Worm (Caenorhabditis elegans) whole organism, L4 larva: ENCODE data around the gene jun-1.

Experiments
- aha-1 ChIP-seq: fragments of 150-350 bp; peaks from one replicate; lab custom pipeline; 2014; ENCODE audit warnings: missing biosample characterization, missing genetic modification characterization
- ceh-82 ChIP-seq: sonication (generic microtip); optimal IDR thresholded peaks from 2 replicates; lab custom pipeline; 2017; ENCODE audit warnings: missing biosample characterization, missing genetic modification characterization
- daf-19 ChIP-seq: fragments of 200-800 bp; sonication (Bioruptor generic); conservative IDR thresholded peaks from 2 replicates; pipeline ENCODE4 v1.3.6; 2022; ENCODE audit warnings: missing genetic modification characterization, missing compliant biosample characterization
- dmd-6 ChIP-seq: fragments of 200-800 bp; sonication (Bioruptor generic); IDR thresholded peaks from 2 replicates; pipeline ENCODE4 v1.3.6; 2022; ENCODE audit warnings: missing genetic modification reagents, missing genetic modification characterization, missing compliant biosample characterization
- dve-1 ChIP-seq: sonication (generic microtip); optimal IDR thresholded peaks from 2 replicates; lab custom pipeline; 2017; ENCODE audit warnings: antibody characterized with exemption, mild to moderate bottlenecking, missing genetic modification characterization, missing compliant biosample characterization; ENCODE audit not compliant: insufficient read depth
- lin-13 ChIP-seq: fragments of 150-350 bp; optimal IDR thresholded peaks from 2 replicates; lab custom pipeline; 2014; ENCODE audit warnings: missing biosample characterization, missing genetic modification reagents, missing genetic modification characterization
- lir-3 ChIP-seq: sonication (generic microtip); optimal IDR thresholded peaks from 2 replicates; lab custom pipeline; 2016; ENCODE audit warnings: mild to moderate bottlenecking, missing genetic modification characterization, missing compliant biosample characterization
- lsy-2 ChIP-seq, 2 experiments: fragments of 150-350 bp in 1 of 2; sonication (generic microtip) in 1 of 2; optimal IDR thresholded peaks; 2 replicates each; lab custom pipeline; 2014 to 2017; ENCODE audit warnings: missing biosample characterization in 2 of 2, missing genetic modification characterization in 2 of 2
- nhr-28 ChIP-seq: fragments of 150-350 bp; optimal IDR thresholded peaks from 2 replicates; lab custom pipeline; 2014; ENCODE audit warnings: missing biosample characterization, missing genetic modification characterization
- nhr-6 ChIP-seq: fragments of 150-350 bp; optimal IDR thresholded peaks from 2 replicates; lab custom pipeline; 2014; ENCODE audit warnings: missing biosample characterization, missing genetic modification characterization
- nhr-77 ChIP-seq: fragments of 150-350 bp; optimal IDR thresholded peaks from 2 replicates; lab custom pipeline; 2014; ENCODE audit warnings: missing biosample characterization, missing genetic modification characterization
- saeg-2 ChIP-seq: fragments of 200-800 bp; sonication (Bioruptor generic); IDR thresholded peaks from 2 replicates; pipeline ENCODE4 v1.3.6; 2022; ENCODE audit warnings: missing genetic modification reagents, missing genetic modification characterization, missing compliant biosample characterization
- skn-1 ChIP-seq: fragments of 150-350 bp; optimal IDR thresholded peaks from 2 replicates; lab custom pipeline; 2014; ENCODE audit warnings: missing biosample characterization, missing genetic modification characterization
- ztf-11 ChIP-seq: fragments of 150-350 bp; optimal IDR thresholded peaks from 2 replicates; lab custom pipeline; 2014; ENCODE audit warnings: missing biosample characterization, missing genetic modification characterization

ce11 chrII:9072769-9073168, 40.2 kb upstream of the jun-1 start:
- TF ChIP-seq aha-1 (no peak), daf-19 (GFP tag; lab: Robert Waterston, UW) (no peak), dve-1 (no peak), saeg-2 (GFP tag; lab: Robert Waterston, UW) (no peak), ceh-82 (tag; lab: Kevin White, UChicago) (no peak), nhr-77 (tag; lab: Kevin White, UChicago) (no peak), lin-13 (no peak), skn-1 (tag; lab: Kevin White, UChicago) (no peak), nhr-28 (no peak), dmd-6 (no peak), lir-3 (tag; lab: Kevin White, UChicago) (no peak), ztf-11 (no peak), lsy-2 (tag; optimal IDR thresholded peaks at IDR 0.05; lab: Kevin White, UChicago) (no peak), nhr-6 (tag; lab: Kevin White, UChicago) (no peak)
